Fruit fly (Drosophila melanogaster) whole organism, wandering third instar larva: ENCODE data around the gene et.

Source experiments
- Abd-B ChIP-seq: fragments of >200 bp; optimal IDR thresholded peaks from 2 replicates; lab custom pipeline; 2017; ENCODE audit warnings: missing biosample characterization, missing genetic modification characterization
- CG32264 ChIP-seq: fragments of 200-800 bp; sonication (Bioruptor generic); optimal IDR thresholded peaks from 2 replicates; lab custom pipeline; 2016; ENCODE audit warnings: missing biosample characterization, missing genetic modification characterization
- CG9705 ChIP-seq: fragments of 200-800 bp; sonication (Bioruptor generic); optimal IDR thresholded peaks from 2 replicates; lab custom pipeline; 2018; ENCODE audit warnings: missing biosample characterization, mild to moderate bottlenecking, missing genetic modification characterization
- CrebA ChIP-seq: fragments of 200-800 bp; sonication (Bioruptor generic); optimal IDR thresholded peaks from 2 replicates; lab custom pipeline; 2016; ENCODE audit warnings: missing biosample characterization, mild to moderate bottlenecking, missing genetic modification characterization, borderline replicate concordance
- Dfd ChIP-seq: fragments of >200 bp; optimal IDR thresholded peaks from 2 replicates; lab custom pipeline; 2017; ENCODE audit warnings: missing biosample characterization, missing genetic modification characterization
- Dif ChIP-seq: fragments of 200-275, 200-300 bp; sonication (Bioruptor generic); optimal IDR thresholded peaks from 2 replicates; lab custom pipeline; 2018; ENCODE audit warnings: missing biosample characterization, missing genetic modification characterization; ENCODE audit not compliant: partially characterized antibody
- GATAd ChIP-seq: sonication (Bioruptor generic); optimal IDR thresholded peaks from 2 replicates; lab custom pipeline; 2016; ENCODE audit warnings: missing biosample characterization, missing genetic modification characterization
- HLH106 ChIP-seq: fragments of 200-800 bp; optimal IDR thresholded peaks from 3 replicates; lab custom pipeline; 2019; ENCODE audit warnings: missing biosample characterization, mild to moderate bottlenecking, missing genetic modification characterization, moderate library complexity
- Hnf4 ChIP-seq: fragments of 200-800 bp; sonication (Bioruptor generic); optimal IDR thresholded peaks from 2 replicates; lab custom pipeline; 2016; ENCODE audit warnings: missing biosample characterization, mild to moderate bottlenecking, missing genetic modification characterization
- Hr83 ChIP-seq: fragments of 200-300 bp; sonication (Bioruptor generic); optimal IDR thresholded peaks from 2 replicates; lab custom pipeline; 2016; ENCODE audit warnings: missing biosample characterization, mild to moderate bottlenecking, missing genetic modification characterization, moderate library complexity; ENCODE audit not compliant: poor library complexity, severe bottlenecking
- Jra ChIP-seq: sonication (Bioruptor generic); optimal IDR thresholded peaks from 2 replicates; lab custom pipeline; 2016; ENCODE audit warnings: missing biosample characterization, missing genetic modification characterization
- Mio ChIP-seq: sonication (Bioruptor generic); optimal IDR thresholded peaks from 2 replicates; lab custom pipeline; 2016; ENCODE audit warnings: missing biosample characterization, missing genetic modification characterization
- Myc ChIP-seq: fragments of >200 bp; optimal IDR thresholded peaks from 2 replicates; lab custom pipeline; 2017
- N ChIP-seq: fragments of >200 bp; optimal IDR thresholded peaks from 2 replicates; lab custom pipeline; 2018; ENCODE audit warnings: missing biosample characterization, missing external identifiers, missing genetic modification characterization
- OdsH ChIP-seq: fragments of 200-800 bp; sonication (Bioruptor generic); optimal IDR thresholded peaks from 2 replicates; lab custom pipeline; 2016; ENCODE audit warnings: missing biosample characterization, mild to moderate bottlenecking, missing genetic modification characterization
- Rel ChIP-seq, 2 experiments: fragments of 200-800 bp; sonication (Bioruptor generic) in 1 of 2; optimal IDR thresholded peaks; 2 replicates in 1 of 2; 3 replicates in 1 of 2; lab custom pipeline; 2016 to 2019; ENCODE audit warnings: mild to moderate bottlenecking in 2 of 2, missing biosample characterization in 2 of 2, missing genetic modification characterization in 2 of 2, moderate library complexity in 1 of 2
- Sp1 ChIP-seq: fragments of 200-800 bp; sonication (Bioruptor generic); optimal IDR thresholded peaks from 3 replicates; lab custom pipeline; 2019; ENCODE audit warnings: missing biosample characterization, mild to moderate bottlenecking, missing genetic modification characterization, moderate library complexity
- Vsx2 ChIP-seq: fragments of 200-300, 225-300 bp; sonication (Bioruptor generic); optimal IDR thresholded peaks from 2 replicates; lab custom pipeline; 2018; ENCODE audit warnings: missing biosample characterization, missing genetic modification characterization; ENCODE audit not compliant: partially characterized antibody
- br ChIP-seq: fragments of 200-800 bp; sonication (Bioruptor generic); optimal IDR thresholded peaks from 2 replicates; lab custom pipeline; 2016; ENCODE audit warnings: missing biosample characterization, missing genetic modification characterization
- brk ChIP-seq: fragments of 200-800 bp; sonication (Bioruptor generic); optimal IDR thresholded peaks from 2 replicates; lab custom pipeline; 2016; ENCODE audit warnings: missing biosample characterization, mild to moderate bottlenecking, missing genetic modification characterization
- dl ChIP-seq, 2 experiments: fragments of 175-275, 200-275 bp in 1 of 2; fragments of 200-275 bp in 1 of 2; sonication (Bioruptor generic); optimal IDR thresholded peaks; lab custom pipeline; 2018; ENCODE audit warnings: mild to moderate bottlenecking in 2 of 2, missing biosample characterization in 2 of 2, missing genetic modification characterization in 2 of 2, moderate library complexity in 2 of 2; ENCODE audit not compliant: partially characterized antibody in 2 of 2, insufficient read depth in 1 of 2
- dmrt93B ChIP-seq: fragments of 200-800 bp; sonication (Bioruptor generic); optimal IDR thresholded peaks from 2 replicates; lab custom pipeline; 2018; ENCODE audit warnings: missing biosample characterization, mild to moderate bottlenecking, missing genetic modification characterization
- dsf ChIP-seq: sonication (Bioruptor generic); optimal IDR thresholded peaks from 2 replicates; lab custom pipeline; 2016; ENCODE audit warnings: missing biosample characterization, missing genetic modification characterization, borderline replicate concordance
- ey ChIP-seq: fragments of 200-800 bp; sonication (Bioruptor generic); optimal IDR thresholded peaks from 2 replicates; lab custom pipeline; 2016; ENCODE audit warnings: missing biosample characterization, missing genetic modification characterization
- foxo ChIP-seq, 2 experiments: fragments of 200-800 bp; sonication (Bioruptor generic); optimal IDR thresholded peaks; 2 replicates in 1 of 2; 3 replicates in 1 of 2; lab custom pipeline; 2016 to 2017; ENCODE audit warnings: missing biosample characterization in 2 of 2, missing genetic modification characterization in 2 of 2
- fru ChIP-seq: fragments of 200-800 bp; sonication (Bioruptor generic); optimal IDR thresholded peaks from 3 replicates; lab custom pipeline; 2016; ENCODE audit warnings: missing biosample characterization, mild to moderate bottlenecking, missing genetic modification characterization
- h ChIP-seq: fragments of 200-800 bp; sonication (Bioruptor generic); optimal IDR thresholded peaks from 3 replicates; lab custom pipeline; 2016; ENCODE audit warnings: missing biosample characterization, mild to moderate bottlenecking, missing genetic modification characterization
- jim ChIP-seq: fragments of 175-275, 200-325 bp; sonication (Bioruptor generic); optimal IDR thresholded peaks from 2 replicates; lab custom pipeline; 2016; ENCODE audit warnings: missing biosample characterization, mild to moderate bottlenecking, missing genetic modification characterization
- lola ChIP-seq: fragments of >200 bp; optimal IDR thresholded peaks from 2 replicates; lab custom pipeline; 2017; ENCODE audit warnings: missing biosample characterization, missing genetic modification characterization
- pan ChIP-seq: fragments of >200 bp; optimal IDR thresholded peaks from 2 replicates; lab custom pipeline; 2017
- rgr ChIP-seq: fragments of 200-800 bp; sonication (Bioruptor generic); optimal IDR thresholded peaks from 3 replicates; lab custom pipeline; 2016; ENCODE audit warnings: missing biosample characterization, mild to moderate bottlenecking, missing genetic modification characterization
- sv ChIP-seq: fragments of 200-800 bp; sonication (Bioruptor generic); optimal IDR thresholded peaks from 3 replicates; lab custom pipeline; 2016; ENCODE audit warnings: missing biosample characterization, missing genetic modification characterization
- tai ChIP-seq: sonication (Bioruptor generic); optimal IDR thresholded peaks from 2 replicates; lab custom pipeline; 2016; ENCODE audit warnings: missing biosample characterization, missing genetic modification characterization
- woc ChIP-seq: sonication (Bioruptor generic); optimal IDR thresholded peaks from 2 replicates; lab custom pipeline; 2016; ENCODE audit warnings: missing biosample characterization, mild to moderate bottlenecking, missing genetic modification characterization

The et gene

DNA sequence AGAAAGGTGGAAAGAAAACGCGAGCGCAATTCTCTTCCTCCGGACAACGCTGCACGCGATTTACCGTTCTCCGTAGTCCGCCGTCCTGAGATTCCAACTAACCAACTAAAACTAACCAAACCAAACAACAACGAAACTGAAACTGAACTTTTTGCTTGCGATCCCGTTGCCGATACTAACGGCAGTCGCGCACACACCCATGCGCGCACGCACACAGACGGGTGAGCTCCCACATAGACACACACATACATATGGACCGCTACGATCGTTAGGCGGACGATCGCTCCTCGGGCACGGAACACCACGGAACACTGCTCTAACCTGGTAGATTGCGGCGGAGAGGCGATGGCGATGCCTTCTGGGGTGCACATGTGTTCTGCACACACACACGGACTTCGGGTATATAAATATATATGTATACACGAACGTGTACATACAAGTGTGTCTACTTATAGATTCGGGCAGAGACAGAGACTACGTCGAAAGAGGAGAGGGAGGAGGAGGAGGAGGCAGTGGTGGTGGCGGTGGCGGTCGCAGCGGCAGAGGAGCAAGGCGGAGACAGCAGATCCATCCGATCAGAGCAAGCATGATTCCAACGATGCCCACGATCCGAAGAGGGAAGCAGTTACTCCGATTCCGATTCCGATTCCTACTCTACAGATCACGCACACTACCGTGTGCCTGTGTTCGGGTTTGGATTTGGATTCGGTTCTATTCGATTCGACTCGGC lies 37.4 kb upstream of the et start, which contains the start of gene meso18E:
Gene meso18E, minus strand, starts transcription at position 148 of the 730 bp plus-strand sequence.
- TF ChIP-seq lola (no peak), CG32264 (GFP tag; lab: Kevin White, UChicago) (no peak), CrebA (GFP tag; lab: Kevin White, UChicago) (no peak), GATAd (GFP tag; lab: Kevin White, UChicago) (no peak), brk (GFP tag; lab: Kevin White, UChicago) (no peak)

DNA sequence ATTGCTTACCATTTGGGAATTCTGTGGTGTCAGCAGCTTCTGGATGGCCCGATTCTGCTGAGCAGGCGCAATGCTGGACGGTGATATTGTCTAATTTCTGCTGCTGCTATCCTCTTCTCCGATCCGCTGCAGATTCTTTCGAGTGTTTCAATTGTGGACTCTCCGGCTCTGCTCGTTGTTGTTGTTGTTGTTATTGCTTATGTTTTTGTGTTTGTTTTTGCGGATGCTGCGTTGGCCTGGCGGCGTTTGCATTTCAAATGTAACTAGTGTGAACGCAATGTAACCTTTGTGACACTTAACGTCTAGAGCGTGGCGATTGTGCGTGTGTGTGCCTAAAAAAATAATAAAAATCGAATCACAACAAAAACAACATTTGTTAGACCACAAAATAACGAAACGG lies 36.2 kb upstream of the et start:
- TF ChIP-seq pan (lab: Kevin White, UChicago) (no peak), N (no peak), woc (GFP tag; lab: Kevin White, UChicago) (no peak), ey (GFP tag; lab: Kevin White, UChicago) (no peak), brk (GFP tag; lab: Kevin White, UChicago) (no peak), GATAd (GFP tag; lab: Kevin White, UChicago) (no peak), Jra (GFP tag; lab: Kevin White, UChicago) (no peak), CG9705 (GFP tag; lab: Kevin White, UChicago) (no peak), Hnf4 (GFP tag; lab: Kevin White, UChicago) (no peak), rgr (no peak), h (GFP tag; lab: Kevin White, UChicago) (no peak), Dfd (no peak), sv (no peak), CG32264 (GFP tag; lab: Kevin White, UChicago) (no peak), Abd-B (GFP tag; lab: Kevin White, UChicago) (no peak)

DNA sequence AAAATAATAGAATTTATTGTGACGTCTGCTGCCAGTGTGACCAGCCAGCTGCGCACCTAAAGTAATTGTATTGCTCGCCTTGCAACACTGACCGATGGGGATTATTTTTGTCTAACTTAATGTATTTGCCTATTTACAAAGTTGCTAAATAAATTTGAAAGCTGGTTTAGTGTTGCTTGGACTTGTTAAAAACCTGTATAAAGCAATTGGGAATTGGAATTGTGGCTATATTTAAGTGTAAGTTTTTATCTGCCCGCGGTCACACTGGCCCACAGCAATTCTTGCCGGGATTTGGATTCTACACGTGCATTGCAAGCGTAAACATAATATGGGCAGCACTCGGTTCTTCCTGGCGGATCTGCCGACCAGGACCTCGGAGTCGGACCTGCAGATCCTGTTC lies 28.4 kb upstream of the et start, which contains the start of the genes CG14230 and CG14232:
Gene CG14230, plus strand, starts transcription at position 94 of the 400 bp plus-strand sequence.
Gene CG14232, minus strand, starts transcription at position 177 of the 400 bp plus-strand sequence.
- no peak for TF ChIP-seq HLH106 (tag; lab: Kevin White, UChicago)
- no peak for TF ChIP-seq Abd-B (GFP tag; lab: Kevin White, UChicago)
- TF ChIP-seq jim (GFP tag; lab: Kevin White, UChicago): no peak
- TF ChIP-seq Dif: no peak
- no peak for TF ChIP-seq GATAd (GFP tag; lab: Kevin White, UChicago)
- TF ChIP-seq rgr: peak; percentile 23
- no peak for TF ChIP-seq woc (GFP tag; lab: Kevin White, UChicago)
- no peak for TF ChIP-seq sv
- no peak for TF ChIP-seq foxo (GFP tag; optimal IDR thresholded peaks at IDR 0.05; lab: Kevin White, UChicago)
- peak; percentile 52 for TF ChIP-seq fru (GFP tag; lab: Kevin White, UChicago)
- TF ChIP-seq dsf: no peak
- TF ChIP-seq Rel (GFP tag; optimal IDR thresholded peaks at IDR 0.05; lab: Kevin White, UChicago): no peak
- TF ChIP-seq Rel (tag; optimal IDR thresholded peaks at IDR 0.05; lab: Kevin White, UChicago): peak; percentile 81
- TF ChIP-seq Myc (lab: Kevin White, UChicago): peak; percentile 35
- no peak for TF ChIP-seq dmrt93B (GFP tag; lab: Kevin White, UChicago)
- TF ChIP-seq Vsx2 (GFP tag; lab: Kevin White, UChicago): no peak
- no peak for TF ChIP-seq CG32264 (GFP tag; lab: Kevin White, UChicago)
- TF ChIP-seq Sp1 (GFP tag; lab: Kevin White, UChicago): peak; percentile 5

DNA sequence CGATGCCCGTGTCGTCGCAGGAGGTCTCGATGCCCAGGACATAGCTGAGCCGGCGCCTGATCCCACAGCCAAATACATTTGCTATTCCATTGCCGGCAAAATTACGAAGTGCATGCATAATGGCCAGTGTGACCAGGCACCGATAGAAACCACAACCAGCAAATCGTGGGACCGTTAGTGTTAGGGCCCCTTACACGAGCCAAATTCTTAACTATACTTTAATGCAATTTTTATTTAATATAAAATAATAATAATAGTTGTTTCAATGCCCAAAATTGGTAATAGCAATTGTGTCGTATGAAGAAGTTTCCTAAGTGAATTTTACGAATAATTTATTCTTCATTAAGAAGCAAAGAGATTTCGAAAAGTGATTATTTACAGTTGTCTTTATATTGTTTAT lies 25.9 kb upstream of the et start, which contains the start of gene Tcs4:
Gene Tcs4, minus strand, starts transcription at position 145 of the 400 bp plus-strand sequence.
- TF ChIP-seq Sp1 (GFP tag; lab: Kevin White, UChicago) (peak; percentile 0), Hr83 (GFP tag; lab: Kevin White, UChicago) (no peak), CG32264 (GFP tag; lab: Kevin White, UChicago) (no peak), HLH106 (tag; lab: Kevin White, UChicago) (peak; percentile 29), h (GFP tag; lab: Kevin White, UChicago) (no peak), rgr (peak; percentile 18), dl (GFP tag; optimal IDR thresholded peaks at IDR 0.05; lab: Kevin White, UChicago; ENCODE audit: insufficient read depth in 1 of 2, partially characterized antibody in 2 of 2) (peak in 1 of 2 experiments; percentile 4), OdsH (GFP tag; lab: Kevin White, UChicago) (no peak), foxo (GFP tag; optimal IDR thresholded peaks at IDR 0.05; lab: Kevin White, UChicago) (no peak), sv (no peak), Mio (no peak), CrebA (GFP tag; lab: Kevin White, UChicago) (no peak), Dif (peak; percentile 97), tai (GFP tag; lab: Kevin White, UChicago) (no peak), br (GFP tag; lab: Kevin White, UChicago) (no peak), Dfd (no peak), pan (lab: Kevin White, UChicago) (no peak), Rel (GFP tag; optimal IDR thresholded peaks at IDR 0.05; lab: Kevin White, UChicago) (no peak), Rel (tag; optimal IDR thresholded peaks at IDR 0.05; lab: Kevin White, UChicago) (no peak), Abd-B (GFP tag; lab: Kevin White, UChicago) (no peak)
- TF ChIP-seq, all 38 proteins: peak for 5
